Fruit fly (Drosophila melanogaster): Measurements from ENCODE around the gene Gnpnat.

dm6 chr3R:29736678-29737093, 1.4 kb upstream of the Gnpnat start, which contains the start of the genes CG7601 and CIA30:
- TF ChIP-seq Crg-1 (GFP tag; optimal IDR thresholded peaks at IDR 0.05) (peak; percentile 98), kay (GFP tag; ENCODE audit: borderline replicate concordance) (no peak), pad (GFP tag; optimal IDR thresholded peaks at IDR 0.05) (peak; percentile 92), cic (GFP tag; optimal IDR thresholded peaks at IDR 0.05) (peak; percentile 92), CG11617 (GFP tag; optimal IDR thresholded peaks at IDR 0.05) (peak; percentile 96), ovo (GFP tag; optimal IDR thresholded peaks at IDR 0.05) (peak; percentile 90), CG14711 (tag; optimal IDR thresholded peaks at IDR 0.05) (peak; percentile 95)

All from whole organism, adult.